Worm (Caenorhabditis elegans): ENCODE data around the gene Y39A3A.2.

DNA sequence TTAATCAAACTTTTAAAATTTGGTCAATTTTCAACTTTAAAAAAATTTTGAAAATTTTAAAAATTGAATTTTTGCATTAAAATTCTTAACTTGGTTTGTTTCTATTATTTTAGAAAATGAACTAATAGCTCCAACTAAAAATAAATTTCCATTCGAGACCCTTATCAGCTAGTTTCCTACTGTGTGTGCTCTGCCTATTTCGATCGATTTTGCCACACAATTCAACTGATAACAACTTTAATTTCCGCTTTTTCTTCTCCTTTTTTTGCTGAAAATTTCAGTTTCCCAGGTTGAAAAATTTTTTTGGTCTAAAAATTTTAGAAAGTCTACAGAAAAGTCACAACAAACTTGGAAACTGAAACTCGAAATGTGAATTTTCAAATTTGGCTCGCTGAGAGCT is 33.9 kb upstream of the Y39A3A.2 start:
- TF ChIP-seq madf-6 (GFP tag; IDR thresholded peaks at IDR 0.05): no peak
- no peak for TF ChIP-seq athp-1 (tag; optimal IDR thresholded peaks at IDR 0.05)
- TF ChIP-seq T26A5.8 (tag; optimal IDR thresholded peaks at IDR 0.05): no peak
- TF ChIP-seq lin-40 (tag; optimal IDR thresholded peaks at IDR 0.05): no peak
- TF ChIP-seq lin-35 (GFP tag; optimal IDR thresholded peaks at IDR 0.05): no peak
- no peak for TF ChIP-seq Y56A3A.18 (GFP tag; IDR thresholded peaks at IDR 0.05)
- TF ChIP-seq F57C9.4 (tag; optimal IDR thresholded peaks at IDR 0.05): no peak
- no peak for TF ChIP-seq nfya-1 (tag; optimal IDR thresholded peaks at IDR 0.05; ENCODE audit: borderline replicate concordance, insufficient read depth)
- TF ChIP-seq lag-1 (GFP tag; IDR thresholded peaks at IDR 0.05): no peak
- TF ChIP-seq ztf-6 (GFP tag; IDR thresholded peaks at IDR 0.05): no peak
- no peak for TF ChIP-seq nhr-27 (tag; optimal IDR thresholded peaks at IDR 0.05)

Data from whole organism, young adult.